Worm (Caenorhabditis elegans): Measurements from ENCODE around the gene T11F9.21.
A peak's percentile ranks its signal among the peaks of the same experiment; 100 is the strongest.

T11F9.21 gene

ce11 chrV:11533365-11533949 is 40.9 kb downstream of the T11F9.21 start:
- TF ChIP-seq hlh-13 (GFP tag; optimal IDR thresholded peaks at IDR 0.05) (no peak), gmeb-2 (tag; optimal IDR thresholded peaks at IDR 0.05) (no peak), ceh-24 (tag; optimal IDR thresholded peaks at IDR 0.05) (no peak), sdc-2 (tag; optimal IDR thresholded peaks at IDR 0.05) (no peak), ceh-30 (tag; optimal IDR thresholded peaks at IDR 0.05) (no peak), ama-1 (optimal IDR thresholded peaks at IDR 0.05) (no peak)

ce11 chrV:11534495-11535189 is 42.1 kb downstream of the T11F9.21 start:
- TF ChIP-seq C38D4.7 (GFP tag; optimal IDR thresholded peaks at IDR 0.05) (no peak), ceh-2 (tag; optimal IDR thresholded peaks at IDR 0.05) (no peak), elt-2 (tag; optimal IDR thresholded peaks at IDR 0.05) (peak; percentile 67), K09A11.1 (tag; optimal IDR thresholded peaks at IDR 0.05; ENCODE audit: insufficient read depth) (no peak), ceh-30 (tag; optimal IDR thresholded peaks at IDR 0.05) (no peak), hlh-13 (GFP tag; optimal IDR thresholded peaks at IDR 0.05) (no peak)

ce11 chrV:11535504-11536062 is 43.0 kb downstream of the T11F9.21 start:
- no peak for TF ChIP-seq ceh-45 (GFP tag; IDR thresholded peaks at IDR 0.05)
- no peak for TF ChIP-seq elt-4 (tag; optimal IDR thresholded peaks at IDR 0.05)
- peak; percentile 25 for TF ChIP-seq ceh-18 (tag; optimal IDR thresholded peaks at IDR 0.05)
- TF ChIP-seq nfya-1 (tag; optimal IDR thresholded peaks at IDR 0.05), result peak; percentile 3
- no peak for TF ChIP-seq madf-2 (tag; optimal IDR thresholded peaks at IDR 0.05)
- peak; percentile 33 for TF ChIP-seq rnt-1 (tag; optimal IDR thresholded peaks at IDR 0.05)

DNA sequence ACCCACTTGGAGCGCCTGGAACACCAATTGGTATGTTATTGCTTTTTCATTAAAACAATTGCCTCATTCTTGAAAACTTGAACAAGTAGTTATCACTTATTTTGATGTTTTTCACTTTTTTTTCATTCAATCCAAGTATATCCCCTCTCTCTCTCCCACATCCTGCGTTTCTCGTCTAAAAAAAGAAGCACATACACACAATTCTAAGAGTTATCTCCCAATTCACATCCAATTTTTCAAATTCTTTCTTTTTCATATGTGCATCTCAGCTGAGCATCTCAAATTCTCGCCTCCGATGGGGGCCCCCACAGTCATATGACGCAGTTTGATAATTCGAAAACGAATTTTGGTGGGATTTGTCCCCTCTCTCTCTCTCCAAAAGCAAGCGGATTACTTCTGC is 44.1 kb downstream of the T11F9.21 start:
- no peak for TF ChIP-seq ceh-30 (tag; optimal IDR thresholded peaks at IDR 0.05)
- TF ChIP-seq unc-42 (tag; optimal IDR thresholded peaks at IDR 0.05), result peak; percentile 58
- no peak for TF ChIP-seq dmd-4 (tag; optimal IDR thresholded peaks at IDR 0.05; ENCODE audit: borderline replicate concordance)
- no peak for TF ChIP-seq tbx-7 (tag; optimal IDR thresholded peaks at IDR 0.05)
- TF ChIP-seq tbx-2 (tag; optimal IDR thresholded peaks at IDR 0.05), result no peak
- TF ChIP-seq npax-4 (tag; optimal IDR thresholded peaks at IDR 0.05), result no peak

- TF ChIP-seq zip-5 (tag; optimal IDR thresholded peaks at IDR 0.05), result no peak
- no peak for TF ChIP-seq pha-2 (tag; optimal IDR thresholded peaks at IDR 0.05)
- no peak for TF ChIP-seq ceh-14 (tag; optimal IDR thresholded peaks at IDR 0.05)
- no peak for TF ChIP-seq madf-2 (tag; optimal IDR thresholded peaks at IDR 0.05)
- no peak for TF ChIP-seq ceh-30 (tag; optimal IDR thresholded peaks at IDR 0.05)
- no peak for TF ChIP-seq tbx-2 (tag; optimal IDR thresholded peaks at IDR 0.05)
- TF ChIP-seq fkh-6 (tag; optimal IDR thresholded peaks at IDR 0.05), result no peak
- no peak for TF ChIP-seq C38D4.7 (GFP tag; optimal IDR thresholded peaks at IDR 0.05)
- TF ChIP-seq sox-2 (GFP tag; IDR thresholded peaks at IDR 0.05), result no peak
- no peak for TF ChIP-seq ceh-31 (tag; optimal IDR thresholded peaks at IDR 0.05)
- TF ChIP-seq hlh-15 (tag; optimal IDR thresholded peaks at IDR 0.05), result no peak
- TF ChIP-seq dve-1 (tag; optimal IDR thresholded peaks at IDR 0.05), result no peak
- TF ChIP-seq ttx-3 (tag; optimal IDR thresholded peaks at IDR 0.05), result no peak
- no peak for TF ChIP-seq hlh-6 (tag; optimal IDR thresholded peaks at IDR 0.05)
- TF ChIP-seq ceh-18 (tag; optimal IDR thresholded peaks at IDR 0.05), result no peak
Observed at ce11 chrV:11539502-11539901, 46.9 kb downstream of the T11F9.21 start.

- no peak for TF ChIP-seq pha-4 (tag; optimal IDR thresholded peaks at IDR 0.05)
- TF ChIP-seq K02D7.2 (tag; optimal IDR thresholded peaks at IDR 0.05), result no peak
- TF ChIP-seq ref-2 (tag; optimal IDR thresholded peaks at IDR 0.05), result no peak
- peak; percentile 24 for TF ChIP-seq C38D4.7 (GFP tag; optimal IDR thresholded peaks at IDR 0.05)
Observed at ce11 chrV:11541284-11541683, 48.7 kb downstream of the T11F9.21 start.
